Fruit fly (Drosophila melanogaster) whole organism, adult: ENCODE measurements around the gene Vinc.

ENCODE experiments used
- CG14711 ChIP-seq: fragments of 200-800 bp; sonication (Bioruptor generic); optimal IDR thresholded peaks from 2 replicates; lab custom pipeline; 2018; ENCODE audit warnings: missing biosample characterization, mild to moderate bottlenecking, missing genetic modification characterization, moderate library complexity
- CG5204 ChIP-seq: fragments of 200-800 bp; sonication (Bioruptor generic); optimal IDR thresholded peaks from 2 replicates; lab custom pipeline; 2016; ENCODE audit warnings: missing biosample characterization, missing genetic modification characterization
- CG7045 ChIP-seq: fragments of 200-800 bp; sonication (Bioruptor generic); optimal IDR thresholded peaks from 2 replicates; lab custom pipeline; 2017; ENCODE audit warnings: missing biosample characterization, mild to moderate bottlenecking, missing genetic modification characterization
- Mnt ChIP-seq: fragments of 200-800 bp; sonication (Bioruptor generic); optimal IDR thresholded peaks from 2 replicates; lab custom pipeline; 2016; ENCODE audit warnings: missing biosample characterization, mild to moderate bottlenecking, missing genetic modification characterization
- bab1 ChIP-seq: fragments of 200-800 bp; sonication (Bioruptor generic); optimal IDR thresholded peaks from 3 replicates; lab custom pipeline; 2019; ENCODE audit warnings: missing biosample characterization, mild to moderate bottlenecking, missing genetic modification characterization, moderate library complexity
- pad ChIP-seq: fragments of 200-800 bp; sonication (Bioruptor generic); optimal IDR thresholded peaks from 3 replicates; lab custom pipeline; 2017; ENCODE audit warnings: missing biosample characterization, missing genetic modification characterization, mild to moderate bottlenecking, moderate library complexity, missing genetic modification reagents
- tj ChIP-seq: fragments of 200-800 bp; sonication (Bioruptor generic); optimal IDR thresholded peaks from 3 replicates; lab custom pipeline; 2017; ENCODE audit warnings: missing biosample characterization, mild to moderate bottlenecking, missing genetic modification characterization, moderate library complexity

DNA sequence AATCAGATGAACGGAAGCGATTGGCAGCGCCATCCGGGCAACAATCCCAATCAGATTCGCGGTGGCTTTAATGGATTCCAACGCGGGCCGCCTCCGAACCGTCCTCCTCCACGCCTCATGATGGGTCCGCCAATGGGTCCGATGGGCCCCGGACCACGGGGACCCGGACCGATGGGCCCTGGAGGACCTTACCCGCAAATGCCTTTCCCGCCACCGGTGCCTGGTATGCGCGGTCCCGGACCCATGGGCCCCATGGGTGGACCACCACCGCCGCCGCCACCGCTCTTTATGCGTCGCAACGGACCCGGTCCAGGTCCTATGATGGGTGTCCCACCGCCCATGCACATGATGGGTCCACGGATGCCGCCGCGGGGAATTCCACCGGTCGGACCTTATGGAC, 20.5 kb upstream of the Vinc start:
- TF ChIP-seq pad (GFP tag; lab: Kevin White, UChicago) (no peak), Mnt (GFP tag; lab: Kevin White, UChicago) (no peak), bab1 (GFP tag; lab: Kevin White, UChicago) (no peak), CG7045 (GFP tag; lab: Kevin White, UChicago) (no peak), CG14711 (tag; lab: Kevin White, UChicago) (no peak), CG5204 (GFP tag; lab: Kevin White, UChicago) (no peak), tj (GFP tag; lab: Kevin White, UChicago) (no peak)
